Worm (Caenorhabditis elegans): ENCODE results near the gene vps-16.

The vps-16 gene

ce11 chrIII:6464913-6465312 is 31.9 kb downstream of the vps-16 start, which contains the start of gene nduf-2.2:
Gene nduf-2.2, plus strand, starts transcription at chrIII:6465222.
- TF ChIP-seq hmg-11 (tag; optimal IDR thresholded peaks at IDR 0.05) (no peak), sea-2 (GFP tag; optimal IDR thresholded peaks at IDR 0.05) (no peak), egl-5 (tag; optimal IDR thresholded peaks at IDR 0.05) (no peak), jun-1 (tag; optimal IDR thresholded peaks at IDR 0.05) (no peak), nhr-67 (tag; optimal IDR thresholded peaks at IDR 0.05) (no peak), nhr-11 (tag; optimal IDR thresholded peaks at IDR 0.05) (no peak)

ce11 chrIII:6467005-6467404 is 34.0 kb downstream of the vps-16 start, which contains the start of gene T26A5.2:
Gene T26A5.2, plus strand, starts transcription at chrIII:6467305.
- TF ChIP-seq nhr-76 (tag; optimal IDR thresholded peaks at IDR 0.05) (no peak), hmg-11 (tag; optimal IDR thresholded peaks at IDR 0.05) (no peak), ceh-16 (tag; optimal IDR thresholded peaks at IDR 0.05) (no peak)

- TF ChIP-seq fkh-2 (tag; optimal IDR thresholded peaks at IDR 0.05) (no peak), sea-2 (GFP tag; optimal IDR thresholded peaks at IDR 0.05) (no peak), egl-5 (tag; optimal IDR thresholded peaks at IDR 0.05) (no peak), snpc-4 (tag; optimal IDR thresholded peaks at IDR 0.05) (no peak), nhr-11 (tag; optimal IDR thresholded peaks at IDR 0.05) (no peak)
Observed at ce11 chrIII:6471451-6471850, 38.4 kb downstream of the vps-16 start, which contains the start of gene wht-6. Gene wht-6, plus strand, starts transcription at chrIII:6471751.

- TF ChIP-seq sea-2 (GFP tag; optimal IDR thresholded peaks at IDR 0.05) = no peak
- no peak for TF ChIP-seq fkh-2 (tag; optimal IDR thresholded peaks at IDR 0.05)
- no peak for TF ChIP-seq ceh-28 (tag; optimal IDR thresholded peaks at IDR 0.05)
- TF ChIP-seq nhr-76 (tag; optimal IDR thresholded peaks at IDR 0.05) = no peak
- no peak for TF ChIP-seq ztf-4 (tag; optimal IDR thresholded peaks at IDR 0.05)
- TF ChIP-seq fkh-10 (GFP tag; optimal IDR thresholded peaks at IDR 0.05) = no peak
- TF ChIP-seq ama-1 (optimal IDR thresholded peaks at IDR 0.05) = no peak
- TF ChIP-seq nhr-12 (tag; optimal IDR thresholded peaks at IDR 0.05) = no peak
- no peak for TF ChIP-seq lin-15B (tag; optimal IDR thresholded peaks at IDR 0.05)
- no peak for TF ChIP-seq nhr-67 (tag; optimal IDR thresholded peaks at IDR 0.05)
- no peak for TF ChIP-seq nhr-77 (tag; optimal IDR thresholded peaks at IDR 0.05)
- no peak for TF ChIP-seq nhr-25 (tag; optimal IDR thresholded peaks at IDR 0.05)
Observed at ce11 chrIII:6476380-6476779, 43.3 kb downstream of the vps-16 start.

- TF ChIP-seq ceh-16 (tag; optimal IDR thresholded peaks at IDR 0.05) = no peak
- TF ChIP-seq hmg-11 (tag; optimal IDR thresholded peaks at IDR 0.05) = no peak
Observed at ce11 chrIII:6478256-6479004, 45.4 kb downstream of the vps-16 start, which contains the start of gene zip-8. Gene zip-8, plus strand, starts transcription at chrIII:6478955.

- TF ChIP-seq elt-3 (tag; optimal IDR thresholded peaks at IDR 0.05) = no peak
- TF ChIP-seq tbx-2 (tag; optimal IDR thresholded peaks at IDR 0.05) = no peak
Observed at ce11 chrIII:6479439-6479838, 46.4 kb downstream of the vps-16 start.

- TF ChIP-seq nhr-11 (tag; optimal IDR thresholded peaks at IDR 0.05) (no peak), ZK546.5 (tag; optimal IDR thresholded peaks at IDR 0.05) (no peak), hmg-11 (tag; optimal IDR thresholded peaks at IDR 0.05) (no peak), nhr-43 (tag; optimal IDR thresholded peaks at IDR 0.05; ENCODE audit: poor library complexity, severe bottlenecking) (no peak), ama-1 (optimal IDR thresholded peaks at IDR 0.05) (no peak)
Observed at ce11 chrIII:6482918-6483317, 49.9 kb downstream of the vps-16 start, which contains the start of gene chtb-2. Gene chtb-2, plus strand, starts transcription at chrIII:6483218.
